Fruit fly (Drosophila melanogaster) whole organism, embryonic: ENCODE results near the gene Cpr64Ab.

Source experiments
- Atf6 ChIP-seq: fragments of 200-800 bp; sonication (Bioruptor generic); IDR thresholded peaks from 2 replicates; pipeline ENCODE4 v1.3.6; 2022; ENCODE audit warnings: missing biosample characterization, missing genetic modification characterization
- CG10274 ChIP-seq: fragments of 200-800 bp; sonication (Bioruptor generic); optimal IDR thresholded peaks from 3 replicates; lab custom pipeline; 2017; ENCODE audit warnings: missing biosample characterization, mild to moderate bottlenecking, missing genetic modification characterization
- CG10321 ChIP-seq: fragments of 200-800 bp; sonication (Bioruptor generic); IDR thresholded peaks from 2 replicates; pipeline ENCODE4 v1.3.6; 2022; ENCODE audit warnings: missing biosample characterization, missing genetic modification characterization
- CG11695 ChIP-seq: fragments of 200-800 bp; sonication (Bioruptor generic); IDR thresholded peaks from 3 replicates; pipeline ENCODE4 v1.3.6; 2022; ENCODE audit warnings: missing biosample characterization, missing genetic modification characterization
- CG12155 ChIP-seq: fragments of 200-800 bp; sonication (Bioruptor generic); optimal IDR thresholded peaks from 3 replicates; lab custom pipeline; 2016; ENCODE audit warnings: missing biosample characterization, missing genetic modification characterization
- CG13624 ChIP-seq: fragments of 200-800 bp; sonication (Bioruptor generic); optimal IDR thresholded peaks from 2 replicates; lab custom pipeline; 2016; ENCODE audit warnings: missing biosample characterization, missing genetic modification characterization
- CG14014 ChIP-seq: fragments of 200-800 bp; sonication (Bioruptor generic); IDR thresholded peaks from 2 replicates; pipeline ENCODE4 v1.3.6; 2022; ENCODE audit warnings: missing biosample characterization, missing genetic modification characterization
- CG15514 ChIP-seq: fragments of 200-800 bp; sonication (Bioruptor generic); optimal IDR thresholded peaks from 3 replicates; lab custom pipeline; 2017; ENCODE audit warnings: missing biosample characterization, missing genetic modification characterization, mild to moderate bottlenecking, moderate library complexity, missing genetic modification reagents
- CG1792 ChIP-seq: fragments of 200-800 bp; sonication (Bioruptor generic); optimal IDR thresholded peaks from 2 replicates; lab custom pipeline; 2016; ENCODE audit warnings: missing biosample characterization, missing genetic modification characterization
- CG18599 ChIP-seq: fragments of 200-800 bp; sonication (Bioruptor generic); optimal IDR thresholded peaks from 3 replicates; lab custom pipeline; 2017; ENCODE audit warnings: missing biosample characterization, missing genetic modification characterization, mild to moderate bottlenecking, moderate library complexity, missing genetic modification reagents
- CG2202 ChIP-seq: fragments of 200-800 bp; sonication (Bioruptor generic); optimal IDR thresholded peaks from 2 replicates; lab custom pipeline; 2018; ENCODE audit warnings: missing biosample characterization, mild to moderate bottlenecking, missing genetic modification characterization
- CG34376 ChIP-seq: fragments of 200-800 bp; sonication (Bioruptor generic); optimal IDR thresholded peaks from 2 replicates; lab custom pipeline; 2018; ENCODE audit warnings: missing biosample characterization, mild to moderate bottlenecking, missing genetic modification characterization
- CG3995 ChIP-seq: fragments of 200-800 bp; sonication (Bioruptor generic); optimal IDR thresholded peaks from 3 replicates; lab custom pipeline; 2016; ENCODE audit warnings: missing biosample characterization, missing genetic modification characterization
- CG4282 ChIP-seq: fragments of 200-800 bp; sonication (Bioruptor generic); optimal IDR thresholded peaks from 2 replicates; lab custom pipeline; 2016; ENCODE audit warnings: missing biosample characterization, missing genetic modification characterization
- CG4328 ChIP-seq: fragments of 200-800 bp; sonication (Bioruptor generic); optimal IDR thresholded peaks from 3 replicates; lab custom pipeline; 2017; ENCODE audit warnings: missing biosample characterization, missing genetic modification reagents, missing genetic modification characterization
- CG5953 ChIP-seq: fragments of 200-800 bp; sonication (Bioruptor generic); IDR thresholded peaks from 2 replicates; pipeline ENCODE4 v1.3.6; 2022; ENCODE audit warnings: missing biosample characterization, missing genetic modification characterization
- CG6791 ChIP-seq: fragments of 200-800 bp; sonication (Bioruptor generic); IDR thresholded peaks from 3 replicates; pipeline ENCODE4 v1.3.6; 2022; ENCODE audit warnings: missing biosample characterization, missing genetic modification characterization; ENCODE audit not compliant: partially characterized antibody
- CG8944 ChIP-seq: fragments of 200-800 bp; sonication (Bioruptor generic); optimal IDR thresholded peaks from 3 replicates; lab custom pipeline; 2016; ENCODE audit warnings: missing biosample characterization, missing genetic modification characterization
- CrebB ChIP-seq: fragments of 200-800 bp; sonication (Bioruptor generic); optimal IDR thresholded peaks from 3 replicates; lab custom pipeline; 2018; ENCODE audit warnings: missing biosample characterization, mild to moderate bottlenecking, missing genetic modification characterization
- Dref ChIP-seq: fragments of 200-800 bp; sonication (Bioruptor generic); IDR thresholded peaks from 2 replicates; pipeline ENCODE4 v1.3.6; 2022; ENCODE audit warnings: missing biosample characterization, missing genetic modification characterization
- E2f2 ChIP-seq: fragments of 200-800 bp; sonication (Bioruptor generic); IDR thresholded peaks from 2 replicates; pipeline ENCODE4 v1.3.6; 2022; ENCODE audit warnings: missing biosample characterization, missing genetic modification characterization
- GATAe ChIP-seq: fragments of 200-800 bp; sonication (Bioruptor generic); conservative IDR thresholded peaks from 2 replicates; pipeline ENCODE4 v1.3.6; 2022; ENCODE audit warnings: missing biosample characterization, missing genetic modification characterization
- Med ChIP-seq: fragments of 200-800 bp; sonication (Bioruptor generic); peaks from one replicate; lab custom pipeline; 2016; ENCODE audit warnings: missing biosample characterization, missing genetic modification characterization, mild to moderate bottlenecking, inconsistent platforms, moderate library complexity
- Pdp1 ChIP-seq, 2 experiments: fragments of 200-800 bp; sonication (Bioruptor generic); optimal IDR thresholded peaks; 3 replicates each; lab custom pipeline; 2016; ENCODE audit warnings: missing biosample characterization in 2 of 2, missing genetic modification characterization in 2 of 2, mild to moderate bottlenecking in 1 of 2, moderate library complexity in 1 of 2
- amos ChIP-seq: fragments of 200-800 bp; sonication (Bioruptor generic); IDR thresholded peaks from 2 replicates; pipeline ENCODE4 v1.3.6; 2022; ENCODE audit warnings: missing biosample characterization, missing genetic modification characterization; ENCODE audit not compliant: partially characterized antibody
- aop ChIP-seq: fragments of 200-800 bp; sonication (Bioruptor generic); IDR thresholded peaks from 2 replicates; pipeline ENCODE4 v1.3.6; 2022; ENCODE audit warnings: missing biosample characterization, missing genetic modification characterization
- bcd ChIP-seq: fragments of 200-800 bp; sonication (Bioruptor generic); optimal IDR thresholded peaks from 2 replicates; lab custom pipeline; 2017; ENCODE audit warnings: missing biosample characterization, mild to moderate bottlenecking, missing genetic modification characterization
- btn ChIP-seq: fragments of 200-800 bp; sonication (Bioruptor generic); optimal IDR thresholded peaks from 2 replicates; lab custom pipeline; 2016; ENCODE audit warnings: missing biosample characterization, missing genetic modification characterization
- cas ChIP-seq: fragments of 200-800 bp; sonication (Bioruptor generic); IDR thresholded peaks from 2 replicates; pipeline ENCODE4 v1.3.6; 2022; ENCODE audit warnings: missing biosample characterization, missing genetic modification characterization
- caup ChIP-seq: fragments of 200-800 bp; sonication (Bioruptor generic); optimal IDR thresholded peaks from 3 replicates; lab custom pipeline; 2017; ENCODE audit warnings: missing biosample characterization, mild to moderate bottlenecking, missing genetic modification characterization, moderate library complexity; ENCODE audit not compliant: severe bottlenecking
- disco-r ChIP-seq: fragments of 200-800 bp; sonication (Bioruptor generic); optimal IDR thresholded peaks from 2 replicates; lab custom pipeline; 2016; ENCODE audit warnings: missing biosample characterization, missing genetic modification characterization
- ewg ChIP-seq: fragments of 200-800 bp; sonication (Bioruptor generic); optimal IDR thresholded peaks from 3 replicates; lab custom pipeline; 2017; ENCODE audit warnings: mild to moderate bottlenecking, missing biosample characterization, missing genetic modification reagents, missing genetic modification characterization
- exex ChIP-seq: fragments of 200-800 bp; sonication (Bioruptor generic); optimal IDR thresholded peaks from 4 replicates; lab custom pipeline; 2018; ENCODE audit warnings: missing biosample characterization, mild to moderate bottlenecking, missing genetic modification characterization, moderate library complexity
- grn ChIP-seq: fragments of 200-800 bp; sonication (Bioruptor generic); optimal IDR thresholded peaks from 3 replicates; lab custom pipeline; 2017; ENCODE audit warnings: missing biosample characterization, missing genetic modification characterization
- jigr1 ChIP-seq: fragments of 200-800 bp; sonication (Bioruptor generic); IDR thresholded peaks from 3 replicates; pipeline ENCODE4 v1.3.6; 2022; ENCODE audit warnings: missing biosample characterization, missing genetic modification characterization
- jumu ChIP-seq: fragments of 200-800 bp; sonication (Bioruptor generic); optimal IDR thresholded peaks from 3 replicates; lab custom pipeline; 2016; ENCODE audit warnings: missing biosample characterization, missing genetic modification characterization
- mirr ChIP-seq: fragments of 200-800 bp; sonication (Bioruptor generic); optimal IDR thresholded peaks from 3 replicates; lab custom pipeline; 2018; ENCODE audit warnings: missing biosample characterization, mild to moderate bottlenecking, missing genetic modification characterization
- nmo ChIP-seq: fragments of 200-800 bp; sonication (Bioruptor generic); optimal IDR thresholded peaks from 2 replicates; lab custom pipeline; 2018; ENCODE audit warnings: missing biosample characterization, mild to moderate bottlenecking, missing genetic modification characterization, moderate library complexity
- pfk ChIP-seq: fragments of 200-800 bp; sonication (Bioruptor generic); optimal IDR thresholded peaks from 2 replicates; lab custom pipeline; 2018; ENCODE audit warnings: missing biosample characterization, mild to moderate bottlenecking, missing genetic modification characterization, moderate library complexity
- pros ChIP-seq: fragments of 200-800 bp; sonication (Bioruptor generic); optimal IDR thresholded peaks from 3 replicates; lab custom pipeline; 2019; ENCODE audit warnings: missing biosample characterization, mild to moderate bottlenecking, missing genetic modification characterization, moderate library complexity
- rib ChIP-seq: fragments of 200-800 bp; sonication (Bioruptor generic); IDR thresholded peaks from 2 replicates; pipeline ENCODE4 v1.3.6; 2022; ENCODE audit warnings: missing biosample characterization, missing genetic modification characterization
- slbo ChIP-seq: fragments of 200-800 bp; sonication (Bioruptor generic); IDR thresholded peaks from 2 replicates; pipeline ENCODE4 v1.3.6; 2022; ENCODE audit warnings: missing biosample characterization, missing genetic modification characterization
- so ChIP-seq: fragments of 200-800 bp; sonication (Bioruptor generic); IDR thresholded peaks from 3 replicates; pipeline ENCODE4 v1.3.6; 2022; ENCODE audit warnings: missing biosample characterization, missing genetic modification characterization
- ttk ChIP-seq: fragments of 200-800 bp; sonication (Bioruptor generic); IDR thresholded peaks from 2 replicates; pipeline ENCODE4 v2.1.2; 2022; ENCODE audit warnings: missing biosample characterization, missing genetic modification characterization
- zfh1 ChIP-seq: fragments of 200-800 bp; sonication (Bioruptor generic); IDR thresholded peaks from 3 replicates; pipeline ENCODE4 v1.3.6; 2022; ENCODE audit warnings: missing biosample characterization, missing genetic modification characterization

Cpr64Ab gene

dm6 chr3L:4225647-4226470 lies 14.5 kb upstream of the Cpr64Ab start (continued):
- no peak for TF ChIP-seq btn (GFP tag; lab: Kevin White, UChicago)
- TF ChIP-seq cas (GFP tag; lab: Robert Waterston, UW) = no peak
- TF ChIP-seq E2f2 (GFP tag; lab: Robert Waterston, UW) = no peak
- TF ChIP-seq CG3995 (GFP tag; lab: Kevin White, UChicago) = no peak
- TF ChIP-seq CG5953 = no peak
- no peak for TF ChIP-seq zfh1 (GFP tag; lab: Robert Waterston, UW)
- TF ChIP-seq CG1792 (GFP tag; lab: Kevin White, UChicago) = no peak
- no peak for TF ChIP-seq CG6791 (GFP tag; lab: Robert Waterston, UW)
- TF ChIP-seq, all 482 proteins: peak for 21

dm6 chr3L:4221792-4222191 lies 10.5 kb upstream of the Cpr64Ab start:
- TF ChIP-seq bcd (GFP tag; lab: Kevin White, UChicago) (no peak), grn (GFP tag; lab: Kevin White, UChicago) (peak; percentile 70), CG12155 (GFP tag; lab: Kevin White, UChicago) (no peak), CG34376 (GFP tag; lab: Kevin White, UChicago) (peak; percentile 2), exex (tag; lab: Kevin White, UChicago) (peak; percentile 17), Med (GFP tag; lab: Kevin White, UChicago) (peak; percentile 75), Dref (GFP tag; lab: Robert Waterston, UW) (no peak), CG13624 (peak; percentile 78), GATAe (GFP tag; lab: Robert Waterston, UW) (0 out of 2 replicates have a peak, but pooled peaks have one; percentile 11), aop (GFP tag; lab: Robert Waterston, UW) (no peak), mirr (GFP tag; lab: Kevin White, UChicago) (peak; percentile 22), Pdp1 (GFP tag; optimal IDR thresholded peaks at IDR 0.05; lab: Kevin White, UChicago) (peak in 1 of 2 experiments; percentile 60)

dm6 chr3L:4221226-4221770 lies 10.0 kb upstream of the Cpr64Ab start:
- TF ChIP-seq CG4328 (peak; percentile 45), amos (peak; percentile 34; the same call in 1 of the 2 replicates), CG10274 (no peak), jumu (GFP tag; lab: Kevin White, UChicago) (no peak), CG8944 (GFP tag; lab: Kevin White, UChicago) (no peak), CG4282 (no peak), ewg (GFP tag; lab: Kevin White, UChicago) (no peak), slbo (GFP tag; lab: Robert Waterston, UW) (no peak), pros (GFP tag; lab: Kevin White, UChicago) (peak; percentile 79), CG3995 (GFP tag; lab: Kevin White, UChicago) (no peak), CG15514 (GFP tag; lab: Kevin White, UChicago) (peak; percentile 52), Atf6 (GFP tag; lab: Robert Waterston, UW) (no peak), caup (GFP tag; lab: Kevin White, UChicago) (no peak), ttk (GFP tag; lab: Robert Waterston, UW) (0 out of 2 replicates have a peak, but pooled peaks have one; percentile 26), CrebB (tag; lab: Kevin White, UChicago) (peak; percentile 37), rib (GFP tag; lab: Robert Waterston, UW) (peak; percentile 49; the same call in 1 of the 2 replicates), CG11695 (GFP tag; lab: Robert Waterston, UW) (no peak), pfk (GFP tag; lab: Kevin White, UChicago) (no peak), CG14014 (no peak), jigr1 (GFP tag; lab: Robert Waterston, UW) (no peak), disco-r (no peak), CG18599 (GFP tag; lab: Kevin White, UChicago) (peak; percentile 26), nmo (peak; percentile 10), cas (GFP tag; lab: Robert Waterston, UW) (no peak), CG10321 (GFP tag; lab: Robert Waterston, UW) (0 out of 2 replicates have a peak, but pooled peaks have one; percentile 11), CG2202 (tag; lab: Kevin White, UChicago) (no peak), so (GFP tag; lab: Robert Waterston, UW) (0 out of 3 replicates have a peak, but pooled peaks have one; percentile 41)
